Fruit fly (Drosophila melanogaster) whole organism, embryonic: Measurements from ENCODE around the gene anox.

Experiments used
- Aef1 ChIP-seq: fragments of 200-800 bp; sonication (Bioruptor generic); IDR thresholded peaks from 3 replicates; pipeline ENCODE4 v1.3.6; 2022; ENCODE audit warnings: missing biosample characterization, missing genetic modification characterization
- Awh ChIP-seq: fragments of 200-800 bp; sonication (Bioruptor generic); IDR thresholded peaks from 2 replicates; pipeline ENCODE4, ENCODE4 v1.3.6; 2022; ENCODE audit warnings: missing biosample characterization, missing genetic modification characterization
- Bgb ChIP-seq: fragments of 200-800 bp; sonication (Bioruptor generic); IDR thresholded peaks from 2 replicates; pipeline ENCODE4 v1.3.6; 2022; ENCODE audit warnings: missing biosample characterization, missing genetic modification characterization; ENCODE audit not compliant: partially characterized antibody
- CG10565 ChIP-seq: fragments of 200-800 bp; sonication (Bioruptor generic); optimal IDR thresholded peaks from 3 replicates; lab custom pipeline; 2016; ENCODE audit warnings: missing biosample characterization, mild to moderate bottlenecking, missing genetic modification characterization
- CG12155 ChIP-seq: fragments of 200-800 bp; sonication (Bioruptor generic); optimal IDR thresholded peaks from 3 replicates; lab custom pipeline; 2016; ENCODE audit warnings: missing biosample characterization, missing genetic modification characterization
- CG14441 ChIP-seq: fragments of 200-800 bp; sonication (Bioruptor generic); IDR thresholded peaks from 2 replicates; pipeline ENCODE4 v1.3.6; 2022; ENCODE audit warnings: missing biosample characterization, missing genetic modification characterization
- CG1602 ChIP-seq: fragments of 200-800 bp; sonication (Bioruptor generic); optimal IDR thresholded peaks from 3 replicates; lab custom pipeline; 2016; ENCODE audit warnings: missing biosample characterization, missing genetic modification characterization
- CG16779 ChIP-seq: fragments of 200-800 bp; sonication (Bioruptor generic); IDR thresholded peaks from 2 replicates; pipeline ENCODE4 v1.3.6; 2022; ENCODE audit warnings: missing biosample characterization, missing genetic modification characterization
- CG2712 ChIP-seq: fragments of 200-800 bp; optimal IDR thresholded peaks from 3 replicates; lab custom pipeline; 2019; ENCODE audit warnings: missing biosample characterization, mild to moderate bottlenecking, missing genetic modification characterization, moderate library complexity
- CG3065 ChIP-seq: fragments of 200-800 bp; sonication (Bioruptor generic); optimal IDR thresholded peaks from 2 replicates; lab custom pipeline; 2016; ENCODE audit warnings: missing biosample characterization, missing genetic modification characterization
- CG32532 ChIP-seq: fragments of 200-800 bp; sonication (Bioruptor generic); IDR thresholded peaks from 2 replicates; pipeline ENCODE4 v1.3.6; 2022; ENCODE audit warnings: missing biosample characterization, missing genetic modification characterization
- CG3838 ChIP-seq: fragments of 200-800 bp; sonication (Bioruptor generic); optimal IDR thresholded peaks from 3 replicates; lab custom pipeline; 2016; ENCODE audit warnings: missing biosample characterization, missing genetic modification characterization
- CG6654 ChIP-seq: fragments of 200-800 bp; sonication (Bioruptor generic); optimal IDR thresholded peaks from 2 replicates; lab custom pipeline; 2017; ENCODE audit warnings: missing biosample characterization, mild to moderate bottlenecking, missing genetic modification characterization
- CG8924 ChIP-seq: fragments of 200-800 bp; optimal IDR thresholded peaks from 3 replicates; lab custom pipeline; 2019; ENCODE audit warnings: missing biosample characterization, mild to moderate bottlenecking, missing genetic modification characterization, moderate library complexity
- CG9817 ChIP-seq: fragments of 200-800 bp; sonication (Bioruptor generic); optimal IDR thresholded peaks from 2 replicates; lab custom pipeline; 2018; ENCODE audit warnings: missing biosample characterization, mild to moderate bottlenecking, missing genetic modification characterization, moderate library complexity
- CoRest ChIP-seq: fragments of 200-800 bp; sonication (Bioruptor generic); optimal IDR thresholded peaks from 3 replicates; lab custom pipeline; 2018; ENCODE audit warnings: missing biosample characterization, mild to moderate bottlenecking, missing genetic modification characterization, moderate library complexity
- CrebB ChIP-seq: fragments of 200-800 bp; sonication (Bioruptor generic); optimal IDR thresholded peaks from 3 replicates; lab custom pipeline; 2018; ENCODE audit warnings: missing biosample characterization, mild to moderate bottlenecking, missing genetic modification characterization
- Dek ChIP-seq: fragments of 200-800 bp; sonication (Bioruptor generic); optimal IDR thresholded peaks from 3 replicates; lab custom pipeline; 2019; ENCODE audit warnings: missing biosample characterization, mild to moderate bottlenecking, missing genetic modification characterization, moderate library complexity
- Dfd ChIP-seq, 2 experiments: fragments of >200 bp; optimal IDR thresholded peaks; 2 replicates each; lab custom pipeline; 2017; ENCODE audit warnings: missing biosample characterization in 2 of 2, missing genetic modification characterization in 2 of 2
- Eip74EF ChIP-seq, 2 experiments: fragments of 200-800 bp in 1 of 2; fragments of >200 bp in 1 of 2; sonication (Bioruptor generic) in 1 of 2; optimal IDR thresholded peaks; 2 replicates each; lab custom pipeline; 2017 to 2019; ENCODE audit warnings: missing biosample characterization in 2 of 2, missing genetic modification characterization in 2 of 2, mild to moderate bottlenecking in 1 of 2, moderate library complexity in 1 of 2
- Ets65A ChIP-seq: fragments of 200-800 bp; sonication (Bioruptor generic); peaks from one replicate; lab custom pipeline; 2016; ENCODE audit warnings: missing biosample characterization, missing genetic modification characterization
- Fer1 ChIP-seq: fragments of 200-800 bp; sonication (Bioruptor generic); optimal IDR thresholded peaks from 2 replicates; lab custom pipeline; 2017; ENCODE audit warnings: missing biosample characterization, mild to moderate bottlenecking, missing genetic modification characterization
- GATAe ChIP-seq: fragments of 200-800 bp; sonication (Bioruptor generic); conservative IDR thresholded peaks from 2 replicates; pipeline ENCODE4 v1.3.6; 2022; ENCODE audit warnings: missing biosample characterization, missing genetic modification characterization
- H2.0 ChIP-seq: fragments of 200-800 bp; sonication (Bioruptor generic); IDR thresholded peaks from 2 replicates; pipeline ENCODE4 v1.3.6; 2022; ENCODE audit warnings: missing biosample characterization, missing genetic modification characterization
- HLH3B ChIP-seq: fragments of 200-800 bp; sonication (Bioruptor generic); IDR thresholded peaks from 2 replicates; pipeline ENCODE4 v1.3.6; 2022; ENCODE audit warnings: missing biosample characterization, missing genetic modification characterization
- Hmr ChIP-seq: fragments of 200-800 bp; sonication (Bioruptor generic); optimal IDR thresholded peaks from 3 replicates; lab custom pipeline; 2017; ENCODE audit warnings: mild to moderate bottlenecking, missing biosample characterization, missing genetic modification reagents, missing genetic modification characterization
- Hr39 ChIP-seq: fragments of >200 bp; optimal IDR thresholded peaks from 2 replicates; lab custom pipeline; 2017
- Nf-YA ChIP-seq: fragments of 200-800 bp; sonication (Bioruptor generic); IDR thresholded peaks from 2 replicates; pipeline ENCODE4 v1.3.6; 2022; ENCODE audit warnings: missing biosample characterization, missing genetic modification characterization
- PHDP ChIP-seq: fragments of 200-800 bp; sonication (Bioruptor generic); optimal IDR thresholded peaks from 3 replicates; lab custom pipeline; 2018; ENCODE audit warnings: missing biosample characterization, mild to moderate bottlenecking, missing genetic modification characterization, moderate library complexity
- Sox100B ChIP-seq: fragments of 200-800 bp; sonication (Bioruptor generic); optimal IDR thresholded peaks from 3 replicates; lab custom pipeline; 2018; ENCODE audit warnings: missing biosample characterization, mild to moderate bottlenecking, missing genetic modification characterization
- ato ChIP-seq: fragments of 200-800 bp; sonication (Bioruptor generic); IDR thresholded peaks from 2 replicates; pipeline ENCODE4 v1.3.6; 2022; ENCODE audit warnings: missing biosample characterization, missing genetic modification characterization; ENCODE audit not compliant: partially characterized antibody
- bbx ChIP-seq: fragments of 200-800 bp; sonication (Bioruptor generic); IDR thresholded peaks from 2 replicates; pipeline ENCODE4 v1.3.6; 2022; ENCODE audit warnings: missing biosample characterization, missing genetic modification characterization; ENCODE audit not compliant: partially characterized antibody
- cato ChIP-seq: fragments of 200-800 bp; sonication (Bioruptor generic); optimal IDR thresholded peaks from 2 replicates; lab custom pipeline; 2016; ENCODE audit warnings: missing biosample characterization, missing genetic modification characterization, borderline replicate concordance
- caup ChIP-seq: fragments of 200-800 bp; sonication (Bioruptor generic); optimal IDR thresholded peaks from 3 replicates; lab custom pipeline; 2017; ENCODE audit warnings: missing biosample characterization, mild to moderate bottlenecking, missing genetic modification characterization, moderate library complexity; ENCODE audit not compliant: severe bottlenecking
- chif ChIP-seq, 2 experiments: fragments of 200-800 bp; sonication (Bioruptor generic); optimal IDR thresholded peaks; 3 replicates each; lab custom pipeline; 2016; ENCODE audit warnings: missing biosample characterization in 2 of 2, missing genetic modification characterization in 2 of 2
- crp ChIP-seq, 2 experiments: fragments of 200-800 bp; sonication (Bioruptor generic); optimal IDR thresholded peaks; 2 replicates in 1 of 2; 3 replicates in 1 of 2; lab custom pipeline; 2017; ENCODE audit warnings: missing biosample characterization in 2 of 2, missing genetic modification characterization in 2 of 2, mild to moderate bottlenecking in 1 of 2, moderate library complexity in 1 of 2
- gcm2 ChIP-seq: fragments of 200-800 bp; sonication (Bioruptor generic); optimal IDR thresholded peaks from 2 replicates; lab custom pipeline; 2016; ENCODE audit warnings: missing biosample characterization, missing genetic modification characterization
- lab ChIP-seq: fragments of 200-800 bp; sonication (Bioruptor generic); optimal IDR thresholded peaks from 3 replicates; lab custom pipeline; 2017; ENCODE audit warnings: missing biosample characterization, missing genetic modification characterization, mild to moderate bottlenecking, moderate library complexity, missing genetic modification reagents
- nmo ChIP-seq: fragments of 200-800 bp; sonication (Bioruptor generic); optimal IDR thresholded peaks from 2 replicates; lab custom pipeline; 2018; ENCODE audit warnings: missing biosample characterization, mild to moderate bottlenecking, missing genetic modification characterization, moderate library complexity
- pfk ChIP-seq: fragments of 200-800 bp; sonication (Bioruptor generic); optimal IDR thresholded peaks from 2 replicates; lab custom pipeline; 2018; ENCODE audit warnings: missing biosample characterization, mild to moderate bottlenecking, missing genetic modification characterization, moderate library complexity
- scrt ChIP-seq: fragments of 200-800 bp; sonication (Bioruptor generic); optimal IDR thresholded peaks from 2 replicates; lab custom pipeline; 2018; ENCODE audit warnings: missing biosample characterization, mild to moderate bottlenecking, missing genetic modification characterization, moderate library complexity
- sd ChIP-seq: fragments of 200-800 bp; sonication (Bioruptor generic); optimal IDR thresholded peaks from 3 replicates; lab custom pipeline; 2018; ENCODE audit warnings: missing biosample characterization, mild to moderate bottlenecking, missing genetic modification characterization, moderate library complexity
- sens ChIP-seq: fragments of 200-800 bp; sonication (Bioruptor generic); peaks from one replicate; lab custom pipeline; 2016; ENCODE audit warnings: missing biosample characterization, missing genetic modification characterization
- seq ChIP-seq: fragments of 200-800 bp; sonication (Bioruptor generic); IDR thresholded peaks from 2 replicates; pipeline ENCODE4 v1.3.6; 2022; ENCODE audit warnings: missing biosample characterization, missing genetic modification characterization
- sug ChIP-seq: fragments of 200-800 bp; optimal IDR thresholded peaks from 2 replicates; lab custom pipeline; 2019; ENCODE audit warnings: missing biosample characterization, mild to moderate bottlenecking, missing genetic modification characterization, moderate library complexity
- tap ChIP-seq: fragments of 200-800 bp; optimal IDR thresholded peaks from 3 replicates; lab custom pipeline; 2019; ENCODE audit warnings: missing biosample characterization, mild to moderate bottlenecking, missing genetic modification characterization, moderate library complexity
- vnd ChIP-seq: fragments of 200-800 bp; sonication (Bioruptor generic); IDR thresholded peaks from 3 replicates; pipeline ENCODE4 v1.3.6; 2022; ENCODE audit warnings: missing biosample characterization, missing genetic modification characterization; ENCODE audit not compliant: partially characterized antibody

The anox gene

DNA sequence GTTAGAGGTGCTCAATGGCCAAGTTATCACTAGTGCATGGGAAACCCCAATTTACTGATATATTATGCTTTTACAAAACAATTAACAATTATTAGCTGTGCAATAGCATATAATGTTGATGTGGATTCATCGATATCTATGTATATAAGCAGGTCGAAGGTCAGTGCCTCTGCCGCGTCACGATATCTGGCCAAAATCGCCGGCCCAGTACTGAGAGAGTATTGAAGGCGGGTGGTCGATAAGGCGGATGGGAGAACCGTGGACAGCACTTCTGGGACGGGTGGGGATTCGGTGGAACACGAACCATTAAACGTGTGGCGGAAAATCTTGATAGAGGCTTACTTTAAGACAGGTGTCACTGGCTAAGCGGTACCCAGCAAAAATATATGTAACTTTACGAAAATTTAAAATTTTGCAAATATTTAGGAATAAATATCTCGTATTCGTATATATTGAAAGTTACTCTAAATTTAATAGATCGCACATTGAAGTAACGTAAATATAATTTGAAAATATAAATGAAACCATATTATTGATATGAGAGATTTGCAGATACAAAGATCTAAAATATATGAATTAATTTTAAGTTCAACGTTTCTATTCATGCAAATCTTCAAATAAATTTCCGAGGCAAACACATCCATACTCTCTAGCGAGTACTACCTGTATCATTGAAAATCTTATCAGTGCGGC is 3.3 kb upstream of the anox start (continued):
- TF ChIP-seq seq (no peak), sug (tag; lab: Kevin White, UChicago) (peak; percentile 78), Nf-YA (GFP tag; lab: Robert Waterston, UW) (no peak), CG10565 (GFP tag; lab: Kevin White, UChicago) (no peak), H2.0 (GFP tag; lab: Robert Waterston, UW) (no peak), CG3065 (GFP tag; lab: Kevin White, UChicago) (no peak), PHDP (no peak), tap (tag; lab: Kevin White, UChicago) (peak; percentile 51), scrt (GFP tag; lab: Kevin White, UChicago) (peak; percentile 56), CG9817 (tag; lab: Kevin White, UChicago) (no peak), Bgb (GFP tag; lab: Robert Waterston, UW) (no peak), crp (GFP tag; optimal IDR thresholded peaks at IDR 0.05; lab: Kevin White, UChicago) (no peak)
- TF ChIP-seq, all 482 proteins: peak for 119

DNA sequence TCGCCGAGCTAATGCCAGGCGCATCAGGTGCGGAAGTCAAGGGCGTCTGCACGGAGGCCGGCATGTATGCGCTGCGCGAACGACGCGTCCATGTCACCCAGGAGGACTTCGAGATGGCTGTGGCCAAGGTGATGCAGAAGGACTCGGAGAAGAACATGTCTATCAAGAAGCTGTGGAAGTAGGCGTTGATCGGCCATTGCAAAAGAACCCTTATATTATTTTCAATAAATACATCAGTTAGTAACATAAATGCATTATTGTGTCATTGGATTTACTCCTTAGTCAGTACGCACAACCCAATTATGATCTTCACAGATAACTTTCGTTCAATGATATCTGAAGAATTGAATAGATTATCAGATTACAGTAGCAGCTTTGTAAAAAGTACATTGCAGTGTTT is 1.7 kb downstream of the anox start, which contains the start of gene CG1801:
Gene CG1801 (minus strand): TSS at position 101 of the 400 bp plus-strand sequence.
- TF ChIP-seq CG2712 (tag; lab: Kevin White, UChicago) (no peak), Fer1 (no peak), CG3838 (GFP tag; lab: Kevin White, UChicago) (no peak), sens (GFP tag; lab: Kevin White, UChicago) (peak; percentile 9), bbx (GFP tag; lab: Robert Waterston, UW) (0 out of 2 replicates have a peak, but pooled peaks have one; percentile 23), Hr39 (lab: Kevin White, UChicago) (no peak)

dm6 chrX:21315852-21316251 is 3.2 kb downstream of the anox start, which contains the start of gene Rpt6:
Gene Rpt6 (plus strand): TSS chrX:21316052.
- TF ChIP-seq Aef1 (GFP tag; lab: Robert Waterston, UW) (no peak), CG32532 (GFP tag; lab: Robert Waterston, UW) (no peak), lab (GFP tag; lab: Kevin White, UChicago) (no peak), CG6654 (GFP tag; lab: Kevin White, UChicago) (no peak), CG16779 (GFP tag; lab: Robert Waterston, UW) (no peak), ato (GFP tag; lab: Robert Waterston, UW) (peak; percentile 56; the same call in 1 of the 2 replicates), CG1602 (GFP tag; lab: Kevin White, UChicago) (no peak), Sox100B (GFP tag; lab: Kevin White, UChicago) (no peak), Ets65A (no peak), Eip74EF (GFP tag; optimal IDR thresholded peaks at IDR 0.05; lab: Kevin White, UChicago) (no peak), Hmr (no peak), Awh (GFP tag; lab: Robert Waterston, UW) (no peak), chif (GFP tag; optimal IDR thresholded peaks at IDR 0.05; lab: Kevin White, UChicago) (no peak), gcm2 (GFP tag; lab: Kevin White, UChicago) (no peak), sd (tag; lab: Kevin White, UChicago) (no peak), CrebB (tag; lab: Kevin White, UChicago) (no peak), HLH3B (GFP tag; lab: Robert Waterston, UW) (no peak), cato (GFP tag; lab: Kevin White, UChicago) (no peak), CG12155 (GFP tag; lab: Kevin White, UChicago) (no peak), CG8924 (tag; lab: Kevin White, UChicago) (peak; percentile 4), CoRest (tag; lab: Kevin White, UChicago) (peak; percentile 13), pfk (GFP tag; lab: Kevin White, UChicago) (no peak), vnd (GFP tag; lab: Robert Waterston, UW) (peak; percentile 68), caup (GFP tag; lab: Kevin White, UChicago) (no peak), GATAe (GFP tag; lab: Robert Waterston, UW) (no peak), CG14441 (GFP tag; lab: Robert Waterston, UW) (no peak), nmo (GFP tag; lab: Kevin White, UChicago) (peak; percentile 31), Dfd (GFP tag; optimal IDR thresholded peaks at IDR 0.05; lab: Kevin White, UChicago) (no peak), Dek (no peak)
